Worm (Caenorhabditis elegans): ENCODE results near the gene T06E4.5.

DNA sequence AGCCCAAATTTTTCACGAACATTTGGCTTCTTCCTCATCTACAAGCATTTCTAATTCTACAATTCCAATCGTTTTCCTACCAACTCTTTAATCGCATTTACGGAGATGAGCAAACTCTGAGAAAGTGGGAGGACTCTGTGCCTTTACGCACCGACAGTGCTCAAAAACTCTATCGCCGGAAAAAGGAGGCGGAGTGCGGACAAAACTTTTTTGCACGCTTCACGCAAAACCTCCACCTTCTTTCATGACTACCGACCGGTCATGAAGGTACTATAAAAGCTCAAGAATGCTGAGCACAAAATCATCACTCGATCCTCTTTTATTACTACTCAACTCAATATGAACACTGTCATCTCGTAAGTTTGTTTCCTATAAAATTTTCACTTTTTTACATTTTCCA is 5.9 kb upstream of the T06E4.5 start, which contains the start of gene idpc-4:
- TF ChIP-seq dmd-4 (tag; optimal IDR thresholded peaks at IDR 0.05; ENCODE audit: borderline replicate concordance), result no peak
- no peak for TF ChIP-seq pax-1 (tag; optimal IDR thresholded peaks at IDR 0.05)
- TF ChIP-seq pqm-1 (tag; optimal IDR thresholded peaks at IDR 0.05), result no peak
- TF ChIP-seq ceh-9 (tag; optimal IDR thresholded peaks at IDR 0.05), result no peak

Data from whole organism, late embryonic.